Worm (Caenorhabditis elegans) whole organism, young adult: ENCODE results near the gene F38A1.9.
A peak's percentile ranks its signal among the peaks of the same experiment; 100 is the strongest.

ENCODE experiments used
- B0035.1 ChIP-seq: sonication (generic microtip); optimal IDR thresholded peaks from 2 replicates; lab custom pipeline; 2016; ENCODE audit warnings: missing genetic modification characterization, mild to moderate bottlenecking, missing compliant biosample characterization, missing genotype, missing genetic modification reagents
- D2030.7 ChIP-seq: fragments of 200-800 bp; sonication (Bioruptor generic); IDR thresholded peaks from 2 replicates; pipeline ENCODE4 v1.3.6; 2022; ENCODE audit warnings: missing genetic modification reagents, missing genetic modification characterization, missing compliant biosample characterization
- F33H1.4 ChIP-seq: fragments of 200-800 bp; sonication (Bioruptor generic); IDR thresholded peaks from 2 replicates; pipeline ENCODE4 v1.3.6; 2022; ENCODE audit warnings: missing genetic modification reagents, missing genetic modification characterization, missing compliant biosample characterization
- F37B4.10 ChIP-seq: fragments of 200-800 bp; sonication (Bioruptor generic); IDR thresholded peaks from 2 replicates; pipeline ENCODE4 v1.3.6; 2022; ENCODE audit warnings: missing genetic modification characterization, missing compliant biosample characterization
- F55B11.4 ChIP-seq: sonication (generic microtip); optimal IDR thresholded peaks from 2 replicates; lab custom pipeline; 2016; ENCODE audit warnings: missing compliant biosample characterization, missing genetic modification characterization, borderline replicate concordance; ENCODE audit not compliant: insufficient read depth
- F57A8.1 ChIP-seq: fragments of 200-800 bp; sonication (Bioruptor generic); optimal IDR thresholded peaks from 2 replicates; lab custom pipeline; 2018; ENCODE audit warnings: mild to moderate bottlenecking, missing genetic modification characterization, moderate library complexity, missing compliant biosample characterization
- K11D2.4 ChIP-seq: fragments of 200-800 bp; sonication (Bioruptor generic); IDR thresholded peaks from 2 replicates; pipeline ENCODE4 v1.3.6; 2022; ENCODE audit warnings: missing genetic modification reagents, missing genetic modification characterization, missing compliant biosample characterization
- K12H6.12 ChIP-seq: fragments of 200-800 bp; sonication (Bioruptor generic); optimal IDR thresholded peaks from 2 replicates; lab custom pipeline; 2018; ENCODE audit warnings: mild to moderate bottlenecking, missing genetic modification characterization, missing compliant biosample characterization
- T07F8.4 ChIP-seq: sonication (generic microtip); optimal IDR thresholded peaks from 2 replicates; lab custom pipeline; 2016; ENCODE audit warnings: mild to moderate bottlenecking, missing genetic modification characterization, moderate library complexity, missing compliant biosample characterization
- Y95B8A.8 ChIP-seq: fragments of 200-800 bp; sonication (Bioruptor generic); IDR thresholded peaks from 2 replicates; pipeline ENCODE4 v1.3.6; 2022; ENCODE audit warnings: missing genetic modification reagents, missing genetic modification characterization, missing compliant biosample characterization
- attf-5 ChIP-seq: fragments of 200-800 bp; sonication (Bioruptor generic); optimal IDR thresholded peaks from 2 replicates; lab custom pipeline; 2018; ENCODE audit warnings: mild to moderate bottlenecking, missing genetic modification characterization, missing compliant biosample characterization
- ccch-3 ChIP-seq: fragments of 200-800 bp; sonication (Bioruptor generic); optimal IDR thresholded peaks from 2 replicates; lab custom pipeline; 2018; ENCODE audit warnings: mild to moderate bottlenecking, missing genetic modification characterization, missing compliant biosample characterization
- cebp-1 ChIP-seq, 2 experiments: fragments of 200-800 bp in 1 of 2; sonication (Bioruptor generic) in 1 of 2; sonication (generic microtip) in 1 of 2; IDR thresholded peaks in 1 of 2; optimal IDR thresholded peaks in 1 of 2; 2 replicates each; pipeline versions ENCODE4 v1.3.6 to Lab custom; 2017 to 2022; ENCODE audit warnings: missing compliant biosample characterization in 2 of 2, missing genetic modification characterization in 2 of 2, mild to moderate bottlenecking in 1 of 2, missing genetic modification reagents in 1 of 2, moderate library complexity in 1 of 2
- ceh-27 ChIP-seq: fragments of 200-800 bp; sonication (Bioruptor generic); optimal IDR thresholded peaks from 2 replicates; lab custom pipeline; 2018; ENCODE audit warnings: mild to moderate bottlenecking, missing genetic modification characterization, moderate library complexity, missing compliant biosample characterization
- ceh-40 ChIP-seq: fragments of 200-800 bp; sonication (Bioruptor generic); IDR thresholded peaks from 2 replicates; pipeline ENCODE4 v1.3.6; 2022; ENCODE audit warnings: missing genetic modification characterization, missing compliant biosample characterization
- dox-1 ChIP-seq: fragments of 200-800 bp; sonication (Bioruptor generic); IDR thresholded peaks from 2 replicates; pipeline ENCODE4 v1.3.6; 2022; ENCODE audit warnings: missing genetic modification reagents, missing genetic modification characterization, missing compliant biosample characterization
- dpff-1 ChIP-seq: sonication (generic microtip); optimal IDR thresholded peaks from 2 replicates; lab custom pipeline; 2017; ENCODE audit warnings: mild to moderate bottlenecking, missing genetic modification characterization, missing compliant biosample characterization
- efl-1 ChIP-seq: fragments of 150-350 bp; optimal IDR thresholded peaks from 2 replicates; lab custom pipeline; 2014; ENCODE audit warnings: missing biosample characterization, missing genetic modification reagents, missing genetic modification characterization
- egl-44 ChIP-seq: fragments of 200-800 bp; sonication (Bioruptor generic); IDR thresholded peaks from 2 replicates; pipeline ENCODE4 v1.3.6; 2022; ENCODE audit warnings: missing genetic modification reagents, missing genetic modification characterization, missing compliant biosample characterization
- egrh-3 ChIP-seq: fragments of 200-800 bp; sonication (Bioruptor generic); IDR thresholded peaks from 2 replicates; pipeline ENCODE4 v1.3.6; 2022; ENCODE audit warnings: missing genetic modification reagents, missing genetic modification characterization, missing compliant biosample characterization
- ets-4 ChIP-seq: fragments of 200-800 bp; sonication (Bioruptor generic); optimal IDR thresholded peaks from 2 replicates; lab custom pipeline; 2018; ENCODE audit warnings: mild to moderate bottlenecking, missing genetic modification characterization, missing compliant biosample characterization
- hlh-26 ChIP-seq: fragments of 200-800 bp; sonication (Bioruptor generic); conservative IDR thresholded peaks from 2 replicates; pipeline ENCODE4 v1.3.6; 2022; ENCODE audit warnings: missing genetic modification reagents, missing genetic modification characterization, missing compliant biosample characterization
- hmg-1.2 ChIP-seq: fragments of 200-800 bp; sonication (Bioruptor generic); IDR thresholded peaks from 2 replicates; pipeline ENCODE4 v1.3.6; 2022; ENCODE audit warnings: missing genetic modification reagents, missing genetic modification characterization, missing compliant biosample characterization
- let-526 ChIP-seq: fragments of 200-800 bp; sonication (Bioruptor generic); IDR thresholded peaks from 2 replicates; pipeline ENCODE4 v1.3.6; 2022; ENCODE audit warnings: missing genetic modification reagents, missing genetic modification characterization, missing compliant biosample characterization
- madf-3 ChIP-seq: fragments of 200-800 bp; sonication (Bioruptor generic); IDR thresholded peaks from 2 replicates; pipeline ENCODE4 v1.3.6; 2022; ENCODE audit warnings: missing genetic modification reagents, missing genetic modification characterization, missing compliant biosample characterization
- mes-4 ChIP-seq: sonication (generic microtip); optimal IDR thresholded peaks from 2 replicates; lab custom pipeline; 2016; ENCODE audit warnings: missing genotype, missing genetic modification characterization, missing compliant biosample characterization
- nhr-120 ChIP-seq: fragments of 200-800 bp; sonication (Bioruptor generic); IDR thresholded peaks from 2 replicates; pipeline ENCODE4 v1.3.6; 2022; ENCODE audit warnings: missing genetic modification characterization, missing compliant biosample characterization
- nhr-179 ChIP-seq: sonication (generic microtip); optimal IDR thresholded peaks from 2 replicates; lab custom pipeline; 2016; ENCODE audit warnings: mild to moderate bottlenecking, missing genetic modification characterization, missing compliant biosample characterization
- nhr-80 ChIP-seq: sonication (generic microtip); optimal IDR thresholded peaks from 2 replicates; lab custom pipeline; 2016; ENCODE audit warnings: missing genetic modification characterization, missing compliant biosample characterization
- rec-8 ChIP-seq, 2 experiments: sonication (generic microtip); optimal IDR thresholded peaks; 2 replicates each; lab custom pipeline; 2016; ENCODE audit warnings: mild to moderate bottlenecking in 2 of 2, missing genetic modification characterization in 2 of 2, missing genetic modification reagents in 2 of 2, missing genotype in 2 of 2, missing biosample characterization in 1 of 2, missing compliant biosample characterization in 1 of 2, moderate library complexity in 1 of 2
- repo-1 ChIP-seq: sonication (generic microtip); optimal IDR thresholded peaks from 2 replicates; lab custom pipeline; 2017; ENCODE audit warnings: mild to moderate bottlenecking, missing genetic modification characterization, missing compliant biosample characterization
- sea-2 ChIP-seq: fragments of 200-800 bp; sonication (Bioruptor generic); IDR thresholded peaks from 2 replicates; pipeline ENCODE4 v1.3.6; 2022; ENCODE audit warnings: missing genetic modification characterization, missing compliant biosample characterization
- snpc-1.1 ChIP-seq: sonication (generic microtip); optimal IDR thresholded peaks from 2 replicates; lab custom pipeline; 2017; ENCODE audit warnings: missing genetic modification characterization, mild to moderate bottlenecking, missing compliant biosample characterization, antibody characterized with exemption, moderate library complexity, missing genotype, missing genetic modification reagents; ENCODE audit not compliant: insufficient read depth
- somi-1 ChIP-seq: fragments of 200-800 bp; sonication (Bioruptor generic); optimal IDR thresholded peaks from 2 replicates; lab custom pipeline; 2018; ENCODE audit warnings: mild to moderate bottlenecking, missing genetic modification characterization, missing compliant biosample characterization
- tlf-1 ChIP-seq: fragments of 200-800 bp; sonication (Bioruptor generic); optimal IDR thresholded peaks from 2 replicates; lab custom pipeline; 2018; ENCODE audit warnings: mild to moderate bottlenecking, missing genetic modification characterization, missing compliant biosample characterization
- zim-3 ChIP-seq: sonication (generic microtip); optimal IDR thresholded peaks from 2 replicates; lab custom pipeline; 2017; ENCODE audit warnings: mild to moderate bottlenecking, missing genetic modification characterization, moderate library complexity, missing compliant biosample characterization
- ztf-22 ChIP-seq: fragments of 200-800 bp; sonication (Bioruptor generic); optimal IDR thresholded peaks from 2 replicates; lab custom pipeline; 2018; ENCODE audit warnings: mild to moderate bottlenecking, missing genetic modification characterization, moderate library complexity, missing compliant biosample characterization
- ztf-26 ChIP-seq: sonication (generic microtip); optimal IDR thresholded peaks from 2 replicates; lab custom pipeline; 2017; ENCODE audit warnings: missing genetic modification characterization, missing compliant biosample characterization
- ztf-3 ChIP-seq: fragments of 200-800 bp; sonication (Bioruptor generic); optimal IDR thresholded peaks from 2 replicates; lab custom pipeline; 2018; ENCODE audit warnings: mild to moderate bottlenecking, missing genetic modification characterization, missing compliant biosample characterization

F38A1.9 gene

DNA sequence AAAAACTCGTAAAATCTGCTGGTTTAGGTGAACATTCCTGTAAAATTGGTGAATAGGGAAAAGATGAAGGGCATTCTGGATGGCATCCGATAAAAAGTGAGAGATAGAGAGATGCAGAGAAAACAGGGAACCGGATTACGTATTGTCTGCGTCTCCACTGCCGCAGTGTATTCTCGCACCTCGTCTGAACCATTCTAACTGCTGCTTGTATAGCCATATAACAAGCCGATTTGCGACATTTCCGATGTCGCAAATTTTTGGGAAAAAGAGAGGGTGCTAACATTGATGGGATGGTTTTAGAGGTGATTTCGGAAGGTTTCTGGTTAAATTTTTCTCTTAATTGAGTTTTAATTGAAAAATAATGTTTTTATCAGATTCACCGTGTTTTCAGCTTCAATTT, 24.0 kb downstream of the F38A1.9 start, which contains the start of gene W09G12.10:
Gene W09G12.10, minus strand, starts transcription at position 121 of the 400 bp plus-strand sequence.
- TF ChIP-seq hmg-1.2 (GFP tag; lab: Robert Waterston, UW) (peak; percentile 81), nhr-179 (tag; lab: Kevin White, UChicago) (no peak), ztf-26 (tag; lab: Kevin White, UChicago) (no peak), nhr-120 (no peak), Y95B8A.8 (no peak), ztf-22 (GFP tag; lab: Kevin White, UChicago) (no peak)
- TF ChIP-seq, all 124 proteins: peak for 1

DNA sequence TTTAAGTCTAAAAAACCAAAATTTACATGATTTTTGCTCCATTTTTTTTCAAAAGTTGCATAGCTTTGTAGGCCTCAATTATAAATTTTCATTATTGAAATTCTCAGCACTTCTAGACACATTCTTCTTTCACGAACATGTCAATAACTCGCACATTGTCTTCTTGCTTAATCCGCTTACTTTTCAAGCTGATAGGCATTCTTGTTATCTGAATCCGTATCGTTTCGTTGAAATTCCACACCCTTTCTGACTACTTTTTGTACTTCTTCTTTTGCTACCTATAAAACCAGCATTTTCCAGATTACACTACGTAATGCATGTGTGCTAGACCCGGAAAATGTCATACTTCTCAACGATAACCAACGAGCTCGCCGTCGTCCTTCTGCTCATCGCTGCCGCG, 28.9 kb downstream of the F38A1.9 start, which contains the start of gene W09G12.9:
Gene W09G12.9, plus strand, starts transcription at position 301 of the 400 bp plus-strand sequence.
- TF ChIP-seq nhr-80 (tag; lab: Kevin White, UChicago) (peak; percentile 40), T07F8.4 (tag; lab: Kevin White, UChicago) (no peak)

DNA sequence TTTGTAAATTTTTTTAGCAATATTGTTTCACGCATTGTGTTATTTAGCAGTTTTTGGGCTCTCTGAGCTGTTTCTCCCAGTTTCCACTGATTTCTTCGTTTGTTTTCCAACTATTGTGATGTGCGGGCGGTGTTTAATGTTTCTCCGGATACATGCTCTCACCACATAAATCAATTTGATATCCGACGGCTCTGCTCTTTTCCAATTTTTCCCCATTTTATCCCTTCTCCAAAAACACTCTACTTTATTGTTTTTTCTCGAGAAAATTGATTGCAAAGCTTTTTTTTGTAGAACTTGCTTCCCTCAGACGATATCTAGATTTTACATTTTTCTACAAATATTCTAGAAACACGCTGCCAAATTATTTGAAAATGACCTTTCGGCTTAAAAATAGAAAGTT, 29.6 kb downstream of the F38A1.9 start:
- TF ChIP-seq dpff-1 (tag; lab: Kevin White, UChicago) (no peak), tlf-1 (no peak), attf-5 (no peak), B0035.1 (tag; lab: Kevin White, UChicago) (no peak)

DNA sequence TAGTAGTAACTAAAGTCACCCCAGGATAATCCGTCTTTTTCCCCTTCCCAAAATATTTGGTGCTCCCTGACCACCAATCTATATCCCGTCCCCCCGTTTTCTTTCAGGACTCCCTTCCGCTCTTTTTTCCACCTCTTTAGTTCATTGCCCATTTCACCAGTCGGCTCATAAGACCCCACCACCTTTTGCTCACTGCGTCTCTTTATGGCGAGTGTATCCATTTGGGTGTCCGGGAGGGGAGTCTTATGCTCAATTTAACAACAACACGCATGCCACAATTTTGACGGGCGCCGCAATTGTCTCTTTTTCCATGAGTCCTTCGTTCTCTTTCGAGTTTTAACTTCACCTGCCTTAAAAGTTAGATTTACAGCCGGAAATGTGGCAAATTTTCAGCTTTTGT, 32.0 kb downstream of the F38A1.9 start:
- no peak for TF ChIP-seq F33H1.4
- TF ChIP-seq somi-1 (GFP tag; lab: Kevin White, UChicago), result no peak
- TF ChIP-seq zim-3 (tag; lab: Kevin White, UChicago), result no peak
- no peak for TF ChIP-seq let-526 (GFP tag; lab: Robert Waterston, UW)
- no peak for TF ChIP-seq repo-1 (tag; lab: Kevin White, UChicago)
- no peak for TF ChIP-seq tlf-1
- TF ChIP-seq ets-4 (GFP tag; lab: Kevin White, UChicago), result no peak
- TF ChIP-seq F57A8.1, result no peak
- no peak for TF ChIP-seq madf-3
- no peak for TF ChIP-seq ceh-40 (GFP tag; lab: Robert Waterston, UW)
- no peak for TF ChIP-seq sea-2

DNA sequence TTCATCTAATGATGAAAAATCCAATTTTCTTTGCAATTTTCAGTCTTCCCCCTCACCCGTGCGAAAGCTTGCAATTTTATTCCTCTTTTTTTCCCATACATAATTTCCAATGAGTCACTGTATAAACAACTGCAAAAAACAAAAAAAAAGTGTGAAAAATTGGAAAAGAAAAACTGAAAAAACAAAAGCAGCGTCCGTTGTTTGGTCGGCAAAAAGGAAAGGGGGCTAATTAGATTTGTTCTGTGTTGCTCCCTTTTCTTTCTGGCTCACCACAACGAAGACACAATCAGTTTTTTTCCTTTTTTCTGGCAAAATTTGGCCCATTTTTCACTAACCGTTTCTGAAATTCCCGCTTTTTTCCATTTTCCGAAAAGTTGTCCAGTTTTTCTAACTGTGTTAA, 32.8 kb downstream of the F38A1.9 start:
- TF ChIP-seq cebp-1 (GFP tag; IDR thresholded peaks at IDR 0.05; lab: Robert Waterston, UW) (no peak), cebp-1 (tag; optimal IDR thresholded peaks at IDR 0.05; lab: Kevin White, UChicago) (no peak), hlh-26 (GFP tag; lab: Robert Waterston, UW) (no peak), F33H1.4 (no peak), ccch-3 (GFP tag; lab: Kevin White, UChicago) (no peak), egl-44 (GFP tag; lab: Robert Waterston, UW) (no peak)

DNA sequence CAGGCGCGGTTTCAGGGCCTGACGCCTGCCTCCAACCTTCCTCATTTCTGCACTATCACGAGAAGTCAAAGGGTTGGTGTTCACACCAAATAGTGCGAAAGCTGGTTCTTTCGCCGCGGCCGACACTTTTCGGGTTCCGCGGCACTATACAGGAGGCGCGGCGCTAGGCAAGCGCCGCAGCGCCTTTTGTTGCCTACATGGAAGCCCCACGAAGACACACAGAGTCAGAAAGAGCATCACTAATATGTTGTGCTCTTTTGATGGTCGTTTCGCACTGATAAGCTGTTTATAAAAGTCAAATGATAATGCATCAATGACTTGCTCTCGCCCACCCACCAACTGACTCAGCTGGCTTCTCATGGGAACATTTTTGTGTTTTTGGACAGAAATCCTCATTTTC, 33.2 kb downstream of the F38A1.9 start:
- TF ChIP-seq efl-1 (GFP tag; lab: Kevin White, UChicago), result no peak
- TF ChIP-seq F55B11.4, result no peak
- TF ChIP-seq K11D2.4, result no peak
- TF ChIP-seq F37B4.10 (GFP tag; lab: Robert Waterston, UW), result no peak
- no peak for TF ChIP-seq K12H6.12
- TF ChIP-seq D2030.7 (GFP tag; lab: Robert Waterston, UW), result no peak
- TF ChIP-seq ets-4 (GFP tag; lab: Kevin White, UChicago), result no peak
- no peak for TF ChIP-seq rec-8 (tag; optimal IDR thresholded peaks at IDR 0.05; lab: Kevin White, UChicago)
- TF ChIP-seq dox-1 (GFP tag; lab: Robert Waterston, UW), result peak; percentile 51
- TF ChIP-seq snpc-1.1, result no peak
- TF ChIP-seq repo-1 (tag; lab: Kevin White, UChicago), result no peak
- TF ChIP-seq egrh-3 (GFP tag; lab: Robert Waterston, UW), result 0 out of 2 replicates have a peak, but pooled peaks have one; percentile 23
- no peak for TF ChIP-seq ceh-27 (GFP tag; lab: Kevin White, UChicago)
- TF ChIP-seq nhr-80 (tag; lab: Kevin White, UChicago), result peak; percentile 73
- no peak for TF ChIP-seq ztf-3 (GFP tag; lab: Kevin White, UChicago)
- no peak for TF ChIP-seq mes-4
- no peak for TF ChIP-seq sea-2
